Worm (Caenorhabditis elegans): Measurements from ENCODE around the gene nhr-189.

- TF ChIP-seq sdc-2 (tag; optimal IDR thresholded peaks at IDR 0.05), result no peak
- no peak for TF ChIP-seq nhr-232 (tag; optimal IDR thresholded peaks at IDR 0.05)
- TF ChIP-seq Y22D7AL.16 (tag; optimal IDR thresholded peaks at IDR 0.05), result no peak
- no peak for TF ChIP-seq lim-6 (tag; optimal IDR thresholded peaks at IDR 0.05)
- TF ChIP-seq tbx-2 (tag; optimal IDR thresholded peaks at IDR 0.05), result no peak
- TF ChIP-seq lin-11 (tag; optimal IDR thresholded peaks at IDR 0.05), result no peak
- TF ChIP-seq dve-1 (tag; optimal IDR thresholded peaks at IDR 0.05), result no peak
- TF ChIP-seq ceh-48 (tag; optimal IDR thresholded peaks at IDR 0.05), result no peak
- TF ChIP-seq sox-2 (GFP tag; IDR thresholded peaks at IDR 0.05), result no peak
- no peak for TF ChIP-seq nhr-11 (tag; optimal IDR thresholded peaks at IDR 0.05)
- no peak for TF ChIP-seq ceh-24 (tag; optimal IDR thresholded peaks at IDR 0.05)
- no peak for TF ChIP-seq ceh-31 (tag; optimal IDR thresholded peaks at IDR 0.05)
Observed at ce11 chrV:3868905-3869304, 8.9 kb upstream of the nhr-189 start, which contains the start of gene nhr-157.

Measured in whole organism, late embryonic.